Fruit fly (Drosophila melanogaster): Measurements from ENCODE around the gene CG14687.

CG14687 gene

dm6 chr3R:10784058-10784499 lies 8.6 kb upstream of the CG14687 start, which contains the start of the genes mRpL37 and Rbp1 (continued):
- TF ChIP-seq CG32772 (GFP tag; IDR thresholded peaks at IDR 0.05), result peak; percentile 64; the same call in 1 of the 2 replicates
- no peak for TF ChIP-seq bowl (GFP tag; IDR thresholded peaks at IDR 0.05)
- 0 out of 2 replicates have a peak, but pooled peaks have one; percentile 27 for TF ChIP-seq CG32767 (GFP tag; IDR thresholded peaks at IDR 0.05)
- peak; percentile 57 for TF ChIP-seq CG3281 (GFP tag; optimal IDR thresholded peaks at IDR 0.05)
- peak; percentile 23 for TF ChIP-seq CG16863 (GFP tag; optimal IDR thresholded peaks at IDR 0.05)
- no peak for TF ChIP-seq ash1 (GFP tag; optimal IDR thresholded peaks at IDR 0.05)
- TF ChIP-seq ara (GFP tag; IDR thresholded peaks at IDR 0.05), result no peak
- peak; percentile 78 for TF ChIP-seq hbn (GFP tag; IDR thresholded peaks at IDR 0.05; ENCODE audit: partially characterized antibody)
- no peak for TF ChIP-seq her (GFP tag; optimal IDR thresholded peaks at IDR 0.05)
- TF ChIP-seq CG7963 (GFP tag; IDR thresholded peaks at IDR 0.05; ENCODE audit: partially characterized antibody), result no peak
- TF ChIP-seq CG4404 (GFP tag; IDR thresholded peaks at IDR 0.05), result peak; percentile 94
- no peak for TF ChIP-seq Tbp (GFP tag; optimal IDR thresholded peaks at IDR 0.05)
- TF ChIP-seq MESR4 (GFP tag; optimal IDR thresholded peaks at IDR 0.05), result no peak
- peak; percentile 42; the same call in 1 of the 2 replicates for TF ChIP-seq Ada2b (GFP tag; IDR thresholded peaks at IDR 0.05)
- no peak for TF ChIP-seq btn (GFP tag; optimal IDR thresholded peaks at IDR 0.05)
- TF ChIP-seq CG16815 (GFP tag; optimal IDR thresholded peaks at IDR 0.05), result peak; percentile 79
- peak in 1 of 2 experiments; percentile 68 for TF ChIP-seq bsh (GFP tag; optimal IDR thresholded peaks at IDR 0.05)
- peak; percentile 11 for TF ChIP-seq CG6654 (GFP tag; optimal IDR thresholded peaks at IDR 0.05)
- no peak for TF ChIP-seq Hr78 (GFP tag; optimal IDR thresholded peaks at IDR 0.05)
- TF ChIP-seq bcd (GFP tag; optimal IDR thresholded peaks at IDR 0.05), result peak; percentile 81
- TF ChIP-seq E2f2 (GFP tag; IDR thresholded peaks at IDR 0.05), result peak; percentile 57
- no peak for TF ChIP-seq ftz-f1 (GFP tag; optimal IDR thresholded peaks at IDR 0.05)
- no peak for TF ChIP-seq CG2889 (GFP tag; IDR thresholded peaks at IDR 0.05)
- TF ChIP-seq kni (GFP tag; optimal IDR thresholded peaks at IDR 0.05), result no peak
- TF ChIP-seq CG8478 (optimal IDR thresholded peaks at IDR 0.05), result no peak
- no peak for TF ChIP-seq repo (GFP tag; optimal IDR thresholded peaks at IDR 0.05)
- TF ChIP-seq CG3065 (GFP tag; optimal IDR thresholded peaks at IDR 0.05), result peak; percentile 23
- TF ChIP-seq CG13287 (GFP tag; IDR thresholded peaks at IDR 0.05; ENCODE audit: partially characterized antibody), result peak; percentile 84
- TF ChIP-seq peb (GFP tag; IDR thresholded peaks at IDR 0.05), result peak; percentile 54; the same call in 1 of the 2 replicates
- TF ChIP-seq CG2199 (GFP tag; IDR thresholded peaks at IDR 0.05), result no peak
- peak; percentile 41; the same call in 1 of the 3 replicates for TF ChIP-seq zfh1 (GFP tag; IDR thresholded peaks at IDR 0.05)
- TF ChIP-seq ac (GFP tag; optimal IDR thresholded peaks at IDR 0.05), result no peak
- TF ChIP-seq CG11093 (GFP tag; IDR thresholded peaks at IDR 0.05), result peak; percentile 80; the same call in 2 of the 3 replicates
- no peak for TF ChIP-seq CG16779 (GFP tag; IDR thresholded peaks at IDR 0.05)
- peak; percentile 63 for TF ChIP-seq CG2116 (GFP tag; optimal IDR thresholded peaks at IDR 0.05)
- TF ChIP-seq tna (GFP tag; IDR thresholded peaks at IDR 0.05; ENCODE audit: partially characterized antibody), result peak; percentile 31; the same call in 1 of the 2 replicates
- TF ChIP-seq en (GFP tag; optimal IDR thresholded peaks at IDR 0.05), result no peak
- peak; percentile 73; the same call in 3 of the 4 replicates for TF ChIP-seq Gug (GFP tag; IDR thresholded peaks at IDR 0.05)
- peak; percentile 90 for TF ChIP-seq CoRest (tag; optimal IDR thresholded peaks at IDR 0.05)
- TF ChIP-seq Kr (GFP tag; optimal IDR thresholded peaks at IDR 0.05), result no peak
- TF ChIP-seq HmgD (GFP tag; optimal IDR thresholded peaks at IDR 0.05), result no peak
- TF ChIP-seq CG12071 (GFP tag; optimal IDR thresholded peaks at IDR 0.05), result no peak
- no peak for TF ChIP-seq bigmax (GFP tag; optimal IDR thresholded peaks at IDR 0.05)
- TF ChIP-seq Blimp-1 (GFP tag; optimal IDR thresholded peaks at IDR 0.05), result no peak
- TF ChIP-seq CG9727 (GFP tag; optimal IDR thresholded peaks at IDR 0.05), result peak; percentile 75
- peak; percentile 37 for TF ChIP-seq shn (GFP tag; optimal IDR thresholded peaks at IDR 0.05)
- TF ChIP-seq Sox100B (GFP tag; optimal IDR thresholded peaks at IDR 0.05), result peak; percentile 72
- peak; percentile 23 for TF ChIP-seq CG2202 (tag; optimal IDR thresholded peaks at IDR 0.05)
- no peak for TF ChIP-seq GATAe (GFP tag; conservative IDR thresholded peaks at IDR 0.05)
- peak; percentile 42 for TF ChIP-seq gfzf (GFP tag; optimal IDR thresholded peaks at IDR 0.05)
- peak; percentile 85 for TF ChIP-seq CG30020 (tag; optimal IDR thresholded peaks at IDR 0.05)
